Worm (Caenorhabditis elegans): Measurements from ENCODE around the gene nspb-10.

nspb-10 gene

ce11 chrII:14569322-14569721 is 18.7 kb downstream of the nspb-10 start (continued):
- TF ChIP-seq unc-86 (tag; optimal IDR thresholded peaks at IDR 0.05) (peak; percentile 11), egl-13 (tag; optimal IDR thresholded peaks at IDR 0.05) (peak; percentile 41), lir-3 (tag; optimal IDR thresholded peaks at IDR 0.05; ENCODE audit: poor library complexity) (no peak), nhr-20 (tag; optimal IDR thresholded peaks at IDR 0.05) (no peak), ztf-4 (tag; optimal IDR thresholded peaks at IDR 0.05) (no peak), unc-62 (GFP tag; optimal IDR thresholded peaks at IDR 0.05) (no peak), unc-98 (GFP tag; IDR thresholded peaks at IDR 0.05) (no peak), dsc-1 (tag; optimal IDR thresholded peaks at IDR 0.05) (no peak), nhr-47 (tag; optimal IDR thresholded peaks at IDR 0.05) (peak; percentile 36), dpl-1 (GFP tag; optimal IDR thresholded peaks at IDR 0.05) (no peak), swsn-7 (tag; optimal IDR thresholded peaks at IDR 0.05) (peak; percentile 22), blmp-1 (tag; optimal IDR thresholded peaks at IDR 0.05) (peak; percentile 40), zag-1 (tag; optimal IDR thresholded peaks at IDR 0.05) (no peak), jun-1 (tag; optimal IDR thresholded peaks at IDR 0.05) (no peak), snpc-4 (tag; optimal IDR thresholded peaks at IDR 0.05) (no peak), nhr-90 (tag; optimal IDR thresholded peaks at IDR 0.05; ENCODE audit: poor library complexity) (no peak), ceh-90 (tag; optimal IDR thresholded peaks at IDR 0.05) (no peak), F16B12.6 (tag; optimal IDR thresholded peaks at IDR 0.05) (no peak), ces-1 (GFP tag; optimal IDR thresholded peaks at IDR 0.05) (no peak), isw-1 (GFP tag; IDR thresholded peaks at IDR 0.05) (peak; percentile 20), ama-1 (optimal IDR thresholded peaks at IDR 0.05) (no peak)

DNA sequence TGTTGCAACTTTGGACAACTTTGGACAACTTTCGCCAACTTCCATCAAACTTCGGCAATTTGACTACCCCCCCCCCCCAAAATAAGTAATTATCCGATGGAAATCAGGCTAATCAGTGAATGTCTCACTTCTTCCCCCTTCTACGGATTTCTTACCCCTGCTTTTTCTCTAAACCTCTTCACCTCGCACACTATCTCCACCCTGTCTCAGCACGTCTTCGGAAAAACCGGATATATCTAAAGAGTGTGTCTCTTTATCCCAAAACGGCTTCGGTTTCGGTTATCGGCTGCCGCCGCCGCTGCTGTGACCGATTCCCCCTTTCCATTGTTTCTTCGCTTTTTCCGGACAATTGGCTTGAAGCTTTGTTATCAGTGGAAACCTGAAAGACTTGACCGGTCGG is 20.3 kb downstream of the nspb-10 start:
- no peak for TF ChIP-seq grh-1 (GFP tag; IDR thresholded peaks at IDR 0.05)
- no peak for TF ChIP-seq sptf-1 (tag; optimal IDR thresholded peaks at IDR 0.05)
- TF ChIP-seq pqm-1 (tag; optimal IDR thresholded peaks at IDR 0.05), result no peak
- no peak for TF ChIP-seq F16B12.6 (tag; optimal IDR thresholded peaks at IDR 0.05)
- no peak for TF ChIP-seq snpc-4 (tag; optimal IDR thresholded peaks at IDR 0.05)
- no peak for TF ChIP-seq fkh-8 (tag; optimal IDR thresholded peaks at IDR 0.05)
- TF ChIP-seq rnt-1 (tag; optimal IDR thresholded peaks at IDR 0.05), result no peak
- peak; percentile 66 for TF ChIP-seq blmp-1 (tag; optimal IDR thresholded peaks at IDR 0.05)

- TF ChIP-seq C16A3.4 (tag; optimal IDR thresholded peaks at IDR 0.05) (peak; percentile 6), snu-23 (GFP tag; optimal IDR thresholded peaks at IDR 0.05) (peak; percentile 8), lsy-2 (tag; optimal IDR thresholded peaks at IDR 0.05) (peak; percentile 78 to 95), rnt-1 (tag; optimal IDR thresholded peaks at IDR 0.05) (peak; percentile 26), nhr-85 (tag) (peak; percentile 44), lin-35 (GFP tag; optimal IDR thresholded peaks at IDR 0.05) (peak in 1 of 2 experiments; percentile 31), lin-14 (GFP tag; optimal IDR thresholded peaks at IDR 0.05) (peak; percentile 21), isw-1 (GFP tag; IDR thresholded peaks at IDR 0.05) (peak; percentile 21; the same call in 1 of the 2 replicates), nhr-47 (tag; optimal IDR thresholded peaks at IDR 0.05) (peak; percentile 34), efl-1 (optimal IDR thresholded peaks at IDR 0.05) (peak; percentile 31 to 45), efl-1 (GFP tag; optimal IDR thresholded peaks at IDR 0.05 in 1 of 2) (peak in 1 of 2 experiments; percentile 91), ztf-11 (tag; optimal IDR thresholded peaks at IDR 0.05) (peak in 1 of 2 experiments; percentile 14), dpl-1 (GFP tag; optimal IDR thresholded peaks at IDR 0.05) (peak in 1 of 3 experiments; percentile 38), nhr-90 (tag; optimal IDR thresholded peaks at IDR 0.05; ENCODE audit: poor library complexity) (peak; percentile 6), lir-3 (tag; optimal IDR thresholded peaks at IDR 0.05; ENCODE audit: poor library complexity) (peak; percentile 47), nhr-71 (tag; optimal IDR thresholded peaks at IDR 0.05) (peak; percentile 43), F16B12.6 (tag; optimal IDR thresholded peaks at IDR 0.05) (peak; percentile 57)
Observed at ce11 chrII:14563766-14564370, 24.2 kb downstream of the nspb-10 start.

DNA sequence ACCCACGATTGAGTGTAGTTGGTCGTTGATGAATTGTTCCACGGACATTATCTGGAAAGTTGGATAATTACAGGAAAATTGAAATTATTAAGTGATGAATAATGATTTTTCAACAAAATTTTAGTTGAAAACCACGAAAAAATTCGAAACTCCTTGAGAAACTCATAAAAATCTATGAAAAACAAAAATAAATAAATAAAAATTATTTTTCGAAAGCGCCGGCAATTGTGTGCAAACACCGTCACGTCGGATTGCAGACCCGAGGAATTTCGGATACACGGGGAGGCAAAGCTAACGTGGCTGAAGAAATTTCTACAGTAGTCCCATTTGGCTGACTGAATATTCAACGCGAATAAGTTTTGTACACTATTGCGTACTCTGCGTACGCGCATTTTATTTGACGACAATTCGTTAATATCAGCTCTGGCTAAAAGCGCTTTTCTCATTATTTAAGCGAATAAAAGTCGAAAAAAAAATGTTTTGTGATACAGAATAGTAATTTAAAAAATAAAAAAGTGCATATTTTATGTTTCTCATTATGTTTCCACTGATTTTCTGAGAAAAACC is 26.4 kb downstream of the nspb-10 start, which contains the start of gene mog-4:
Gene mog-4 (minus strand): TSS at position 51 of the 567 bp plus-strand sequence.
- TF ChIP-seq isw-1 (GFP tag; IDR thresholded peaks at IDR 0.05) (peak; percentile 100), fkh-10 (GFP tag; optimal IDR thresholded peaks at IDR 0.05) (peak; percentile 65), nhr-19 (GFP tag; conservative IDR thresholded peaks at IDR 0.05) (peak; percentile 100), jun-1 (tag; optimal IDR thresholded peaks at IDR 0.05) (peak; percentile 74), blmp-1 (tag; optimal IDR thresholded peaks at IDR 0.05) (peak; percentile 49), fkh-4 (tag; optimal IDR thresholded peaks at IDR 0.05; ENCODE audit: borderline replicate concordance) (peak; percentile 89), swsn-7 (tag; optimal IDR thresholded peaks at IDR 0.05) (peak; percentile 97), unc-98 (GFP tag; IDR thresholded peaks at IDR 0.05) (peak; percentile 100), elt-3 (tag; optimal IDR thresholded peaks at IDR 0.05) (peak in 2 of 6 experiments; percentile 66 to 68), snpc-4 (tag; optimal IDR thresholded peaks at IDR 0.05) (peak; percentile 77), F16B12.6 (tag; optimal IDR thresholded peaks at IDR 0.05) (peak; percentile 93), fkh-8 (tag; optimal IDR thresholded peaks at IDR 0.05) (peak; percentile 98), hpl-2 (GFP tag; optimal IDR thresholded peaks at IDR 0.05) (peak; percentile 19), unc-86 (tag; optimal IDR thresholded peaks at IDR 0.05) (peak; percentile 97), lin-14 (GFP tag; optimal IDR thresholded peaks at IDR 0.05) (peak; percentile 97), zip-4 (GFP tag; optimal IDR thresholded peaks at IDR 0.05) (peak; percentile 85), egl-13 (tag; optimal IDR thresholded peaks at IDR 0.05) (peak; percentile 96), C16A3.4 (tag; optimal IDR thresholded peaks at IDR 0.05) (peak; percentile 82), ceh-63 (GFP tag; optimal IDR thresholded peaks at IDR 0.05) (peak; percentile 93), snu-23 (GFP tag; optimal IDR thresholded peaks at IDR 0.05) (peak; percentile 98)

All from whole organism, L1 larva.